Worm (Caenorhabditis elegans) whole organism, L1 larva: Measurements from ENCODE around the gene fbxc-29.
A peak's percentile ranks its signal among the peaks of the same experiment; 100 is the strongest.

Source experiments
- F16B12.6 ChIP-seq: fragments of 150-350 bp; optimal IDR thresholded peaks from 2 replicates; lab custom pipeline; 2014; ENCODE audit warnings: missing biosample characterization, missing genetic modification characterization
- ama-1 ChIP-seq: fragments of 150-350 bp; optimal IDR thresholded peaks from 2 replicates; lab custom pipeline; 2014
- ceh-82 ChIP-seq, 3 experiments: fragments of 150-350 bp in 1 of 3; sonication (generic microtip) in 2 of 3; optimal IDR thresholded peaks; 2 replicates each; lab custom pipeline; 2014 to 2017; ENCODE audit warnings: missing biosample characterization in 3 of 3, missing genetic modification characterization in 3 of 3
- egl-27 ChIP-seq, 2 experiments: fragments of 150-350 bp in 1 of 2; sonication (generic microtip); optimal IDR thresholded peaks; 3 replicates each; lab custom pipeline; 2017 to 2018; ENCODE audit warnings: missing biosample characterization in 2 of 2, missing genetic modification characterization in 2 of 2, missing genetic modification reagents in 2 of 2
- fkh-10 ChIP-seq: sonication (generic microtip); optimal IDR thresholded peaks from 2 replicates; lab custom pipeline; 2017; ENCODE audit warnings: missing biosample characterization, missing genetic modification reagents, missing genetic modification characterization
- fos-1 ChIP-seq: fragments of 150-350 bp; optimal IDR thresholded peaks from 2 replicates; lab custom pipeline; 2014; ENCODE audit warnings: missing biosample characterization, missing genetic modification characterization
- lin-15B ChIP-seq: fragments of 150-350 bp; sonication (generic microtip); optimal IDR thresholded peaks from 3 replicates; lab custom pipeline; 2014; ENCODE audit warnings: missing biosample characterization, missing genetic modification characterization
- mdl-1 ChIP-seq, 2 experiments: fragments of 150-350 bp; optimal IDR thresholded peaks; 2 replicates each; lab custom pipeline; 2014 to 2017; ENCODE audit warnings: missing biosample characterization in 2 of 2, missing genetic modification characterization in 2 of 2, inconsistent platforms in 1 of 2
- nhr-11 ChIP-seq: fragments of 150-350 bp; optimal IDR thresholded peaks from 2 replicates; lab custom pipeline; 2014; ENCODE audit warnings: missing biosample characterization, missing genetic modification characterization
- nhr-237 ChIP-seq: fragments of 150-350 bp; optimal IDR thresholded peaks from 2 replicates; lab custom pipeline; 2014; ENCODE audit warnings: missing biosample characterization, missing genetic modification characterization
- nhr-85 ChIP-seq: sonication (generic microtip); peaks from one replicate; lab custom pipeline; 2016; ENCODE audit warnings: missing genetic modification characterization, inconsistent platforms, missing compliant biosample characterization
- pqm-1 ChIP-seq: sonication (generic microtip); optimal IDR thresholded peaks from 3 replicates; lab custom pipeline; 2017; ENCODE audit warnings: missing biosample characterization, missing genetic modification characterization
- sptf-1 ChIP-seq: fragments of 150-350 bp; optimal IDR thresholded peaks from 2 replicates; lab custom pipeline; 2014; ENCODE audit warnings: missing biosample characterization, missing genetic modification characterization
- ztf-11 ChIP-seq, 2 experiments: sonication (generic microtip); optimal IDR thresholded peaks; 2 replicates each; lab custom pipeline; 2016 to 2017; ENCODE audit warnings: missing genetic modification characterization in 2 of 2, missing biosample characterization in 1 of 2, missing compliant biosample characterization in 1 of 2

ce11 chrII:915206-915605, 674 bp upstream of the fbxc-29 start:
- TF ChIP-seq nhr-85 = no peak
- TF ChIP-seq pqm-1 = peak; percentile 100
- no peak for TF ChIP-seq nhr-237 (tag; lab: Kevin White, UChicago)
- no peak for TF ChIP-seq ceh-82 (tag; optimal IDR thresholded peaks at IDR 0.05; lab: Kevin White, UChicago)
- TF ChIP-seq fos-1 (tag; lab: Kevin White, UChicago) = no peak
- TF ChIP-seq nhr-11 = no peak
- no peak for TF ChIP-seq fkh-10
- no peak for TF ChIP-seq F16B12.6 (tag; lab: Kevin White, UChicago)
- no peak for TF ChIP-seq sptf-1 (tag; lab: Kevin White, UChicago)
- no peak for TF ChIP-seq lin-15B (tag; lab: Kevin White, UChicago)
- no peak for TF ChIP-seq ztf-11 (tag; optimal IDR thresholded peaks at IDR 0.05; lab: Kevin White, UChicago)
- TF ChIP-seq mdl-1 (tag; optimal IDR thresholded peaks at IDR 0.05; lab: Kevin White, UChicago) = no peak
- no peak for TF ChIP-seq egl-27 (tag; optimal IDR thresholded peaks at IDR 0.05; lab: Kevin White, UChicago)
- TF ChIP-seq ama-1 (lab: Kevin White, UChicago) = no peak
